Fruit fly (Drosophila melanogaster) whole organism, adult: ENCODE measurements around the gene CG14710.

Experiments
- CG11617 ChIP-seq: fragments of 200-800 bp; sonication (Bioruptor generic); optimal IDR thresholded peaks from 2 replicates; lab custom pipeline; 2017; ENCODE audit warnings: mild to moderate bottlenecking, missing biosample characterization, missing genetic modification reagents, missing genetic modification characterization
- CG12768 ChIP-seq: fragments of 200-800 bp; sonication (Bioruptor generic); optimal IDR thresholded peaks from 2 replicates; lab custom pipeline; 2017; ENCODE audit warnings: missing biosample characterization, missing genetic modification characterization, mild to moderate bottlenecking, moderate library complexity, missing genetic modification reagents
- CG14711 ChIP-seq: fragments of 200-800 bp; sonication (Bioruptor generic); optimal IDR thresholded peaks from 2 replicates; lab custom pipeline; 2018; ENCODE audit warnings: missing biosample characterization, mild to moderate bottlenecking, missing genetic modification characterization, moderate library complexity
- CG1620 ChIP-seq: fragments of 200-800 bp; sonication (Bioruptor generic); optimal IDR thresholded peaks from 2 replicates; lab custom pipeline; 2016; ENCODE audit warnings: missing biosample characterization, missing genetic modification characterization
- CG33017 ChIP-seq: fragments of 200-800 bp; sonication (Bioruptor generic); optimal IDR thresholded peaks from 2 replicates; lab custom pipeline; 2018; ENCODE audit warnings: missing biosample characterization, mild to moderate bottlenecking, missing genetic modification characterization, moderate library complexity
- CG5204 ChIP-seq: fragments of 200-800 bp; sonication (Bioruptor generic); optimal IDR thresholded peaks from 2 replicates; lab custom pipeline; 2016; ENCODE audit warnings: missing biosample characterization, missing genetic modification characterization
- CG7045 ChIP-seq: fragments of 200-800 bp; sonication (Bioruptor generic); optimal IDR thresholded peaks from 2 replicates; lab custom pipeline; 2017; ENCODE audit warnings: missing biosample characterization, mild to moderate bottlenecking, missing genetic modification characterization
- CG7101 ChIP-seq: fragments of 200-800 bp; sonication (Bioruptor generic); optimal IDR thresholded peaks from 2 replicates; lab custom pipeline; 2018; ENCODE audit warnings: missing biosample characterization, mild to moderate bottlenecking, missing genetic modification characterization, moderate library complexity
- Clk ChIP-seq: fragments of 200-800 bp; sonication (Bioruptor generic); optimal IDR thresholded peaks from 2 replicates; lab custom pipeline; 2017; ENCODE audit warnings: missing biosample characterization, missing genetic modification characterization
- Crg-1 ChIP-seq: fragments of 200-800 bp; sonication (Bioruptor generic); optimal IDR thresholded peaks from 2 replicates; lab custom pipeline; 2016; ENCODE audit warnings: missing biosample characterization, missing genetic modification characterization
- Hr96 ChIP-seq: fragments of 200-800 bp; sonication (Bioruptor generic); optimal IDR thresholded peaks from 2 replicates; lab custom pipeline; 2016; ENCODE audit warnings: missing biosample characterization, missing genetic modification characterization
- Mnt ChIP-seq: fragments of 200-800 bp; sonication (Bioruptor generic); optimal IDR thresholded peaks from 2 replicates; lab custom pipeline; 2016; ENCODE audit warnings: missing biosample characterization, mild to moderate bottlenecking, missing genetic modification characterization
- bab1 ChIP-seq: fragments of 200-800 bp; sonication (Bioruptor generic); optimal IDR thresholded peaks from 3 replicates; lab custom pipeline; 2019; ENCODE audit warnings: missing biosample characterization, mild to moderate bottlenecking, missing genetic modification characterization, moderate library complexity
- cic ChIP-seq: fragments of 200-800 bp; sonication (Bioruptor generic); optimal IDR thresholded peaks from 2 replicates; lab custom pipeline; 2017; ENCODE audit warnings: missing biosample characterization, mild to moderate bottlenecking, missing genetic modification characterization, moderate library complexity
- cnc ChIP-seq, 2 experiments: fragments of >200 bp; optimal IDR thresholded peaks; 2 replicates each; lab custom pipeline; 2017
- kay ChIP-seq: fragments of 200-800 bp; sonication (Bioruptor generic); peaks from one replicate; lab custom pipeline; 2016; ENCODE audit warnings: missing biosample characterization, missing genetic modification characterization, borderline replicate concordance
- ovo ChIP-seq: fragments of 200-800 bp; sonication (Bioruptor generic); optimal IDR thresholded peaks from 2 replicates; lab custom pipeline; 2016; ENCODE audit warnings: missing biosample characterization, missing genetic modification characterization
- pad ChIP-seq: fragments of 200-800 bp; sonication (Bioruptor generic); optimal IDR thresholded peaks from 3 replicates; lab custom pipeline; 2017; ENCODE audit warnings: missing biosample characterization, missing genetic modification characterization, mild to moderate bottlenecking, moderate library complexity, missing genetic modification reagents
- tj ChIP-seq: fragments of 200-800 bp; sonication (Bioruptor generic); optimal IDR thresholded peaks from 3 replicates; lab custom pipeline; 2017; ENCODE audit warnings: missing biosample characterization, mild to moderate bottlenecking, missing genetic modification characterization, moderate library complexity
- toe ChIP-seq: fragments of 200-800 bp; sonication (Bioruptor generic); optimal IDR thresholded peaks from 2 replicates; lab custom pipeline; 2016; ENCODE audit warnings: missing biosample characterization, missing genetic modification characterization

Gene CG14710

dm6 chr3R:11637586-11637985, 17.7 kb downstream of the CG14710 start:
- TF ChIP-seq bab1 (no peak), Hr96 (GFP tag; lab: Kevin White, UChicago) (no peak), cnc (optimal IDR thresholded peaks at IDR 0.05; lab: Kevin White, UChicago) (no peak), Clk (GFP tag; lab: Kevin White, UChicago) (no peak), tj (GFP tag; lab: Kevin White, UChicago) (no peak), CG14711 (tag; lab: Kevin White, UChicago) (no peak), ovo (GFP tag; lab: Kevin White, UChicago) (no peak), cic (GFP tag; lab: Kevin White, UChicago) (no peak), CG7045 (GFP tag; lab: Kevin White, UChicago) (no peak), CG11617 (no peak), CG33017 (no peak), CG7101 (tag; lab: Kevin White, UChicago) (no peak), CG12768 (no peak)

dm6 chr3R:11639946-11640588, 20.2 kb downstream of the CG14710 start:
- no peak for TF ChIP-seq CG1620 (GFP tag; lab: Kevin White, UChicago)
- TF ChIP-seq bab1 = no peak
- no peak for TF ChIP-seq pad (GFP tag; lab: Kevin White, UChicago)
- TF ChIP-seq CG5204 (GFP tag; lab: Kevin White, UChicago) = no peak
- TF ChIP-seq CG33017 = no peak
- TF ChIP-seq cnc (optimal IDR thresholded peaks at IDR 0.05; lab: Kevin White, UChicago) = no peak
- TF ChIP-seq CG7045 (GFP tag; lab: Kevin White, UChicago) = no peak
- TF ChIP-seq CG12768 = no peak
- TF ChIP-seq Mnt (GFP tag; lab: Kevin White, UChicago) = peak; percentile 54
- TF ChIP-seq Hr96 (GFP tag; lab: Kevin White, UChicago) = no peak
- no peak for TF ChIP-seq cic (GFP tag; lab: Kevin White, UChicago)
- TF ChIP-seq CG7101 (tag; lab: Kevin White, UChicago) = no peak
- no peak for TF ChIP-seq Clk (GFP tag; lab: Kevin White, UChicago)
- no peak for TF ChIP-seq CG11617
- peak; percentile 80 for TF ChIP-seq kay
- TF ChIP-seq toe (GFP tag; lab: Kevin White, UChicago) = no peak
- no peak for TF ChIP-seq CG14711 (tag; lab: Kevin White, UChicago)
- peak; percentile 15 for TF ChIP-seq Crg-1 (GFP tag; lab: Kevin White, UChicago)
- TF ChIP-seq ovo (GFP tag; lab: Kevin White, UChicago) = no peak
- TF ChIP-seq tj (GFP tag; lab: Kevin White, UChicago) = peak; percentile 95

- TF ChIP-seq pad (GFP tag; lab: Kevin White, UChicago) (no peak), Mnt (GFP tag; lab: Kevin White, UChicago) (peak; percentile 2), kay (peak; percentile 94), Clk (GFP tag; lab: Kevin White, UChicago) (no peak), tj (GFP tag; lab: Kevin White, UChicago) (peak; percentile 52)
These were observed 26.9 kb downstream of the CG14710 start for dm6 chr3R:11646826-11647225.

- TF ChIP-seq tj (GFP tag; lab: Kevin White, UChicago) (peak; percentile 48), cnc (optimal IDR thresholded peaks at IDR 0.05; lab: Kevin White, UChicago) (no peak), CG7045 (GFP tag; lab: Kevin White, UChicago) (no peak), Crg-1 (GFP tag; lab: Kevin White, UChicago) (no peak), cic (GFP tag; lab: Kevin White, UChicago) (peak; percentile 13), bab1 (no peak), CG12768 (peak; percentile 33), kay (peak; percentile 93)
These were observed 28.8 kb downstream of the CG14710 start for dm6 chr3R:11648356-11649355.

- TF ChIP-seq bab1 (peak; percentile 82), CG14711 (tag; lab: Kevin White, UChicago) (peak; percentile 70), CG7101 (tag; lab: Kevin White, UChicago) (peak; percentile 82), toe (GFP tag; lab: Kevin White, UChicago) (peak; percentile 45), CG33017 (peak; percentile 84), tj (GFP tag; lab: Kevin White, UChicago) (no peak), ovo (GFP tag; lab: Kevin White, UChicago) (no peak), CG5204 (GFP tag; lab: Kevin White, UChicago) (peak; percentile 72), CG1620 (GFP tag; lab: Kevin White, UChicago) (peak; percentile 50), CG11617 (peak; percentile 48), CG12768 (peak; percentile 80), cic (GFP tag; lab: Kevin White, UChicago) (no peak), pad (GFP tag; lab: Kevin White, UChicago) (peak; percentile 36), kay (no peak), cnc (optimal IDR thresholded peaks at IDR 0.05; lab: Kevin White, UChicago) (no peak), Clk (GFP tag; lab: Kevin White, UChicago) (peak; percentile 68), Mnt (GFP tag; lab: Kevin White, UChicago) (no peak), Hr96 (GFP tag; lab: Kevin White, UChicago) (peak; percentile 48), Crg-1 (GFP tag; lab: Kevin White, UChicago) (peak; percentile 33), CG7045 (GFP tag; lab: Kevin White, UChicago) (peak; percentile 84)
These were observed 29.6 kb downstream of the CG14710 start for dm6 chr3R:11649449-11649848.
